Worm (Caenorhabditis elegans) whole organism, young adult: Measurements from ENCODE around the gene K09H11.15.

Experiments
- dpl-1 ChIP-seq: fragments of 150-350 bp; optimal IDR thresholded peaks from 2 replicates; lab custom pipeline; 2014; ENCODE audit warnings: missing biosample characterization, missing genetic modification reagents, missing genetic modification characterization
- him-1 ChIP-seq: sonication (generic microtip); optimal IDR thresholded peaks from 2 replicates; lab custom pipeline; 2016; ENCODE audit warnings: missing genotype, missing genetic modification reagents, missing genetic modification characterization, missing compliant biosample characterization
- let-607 ChIP-seq, 2 experiments: fragments of 200-800 bp in 1 of 2; sonication (Bioruptor generic) in 1 of 2; sonication (generic microtip) in 1 of 2; optimal IDR thresholded peaks; 2 replicates each; lab custom pipeline; 2016 to 2018; ENCODE audit warnings: mild to moderate bottlenecking in 2 of 2, missing compliant biosample characterization in 2 of 2, missing genetic modification characterization in 2 of 2, moderate library complexity in 2 of 2, missing genotype in 1 of 2
- lin-54 ChIP-seq: fragments of 200-800 bp; sonication (Bioruptor generic); optimal IDR thresholded peaks from 2 replicates; lab custom pipeline; 2018; ENCODE audit warnings: mild to moderate bottlenecking, missing genetic modification characterization, missing compliant biosample characterization
- madf-6 ChIP-seq: fragments of 200-800 bp; sonication (Bioruptor generic); IDR thresholded peaks from 2 replicates; pipeline ENCODE4 v1.3.6; 2022; ENCODE audit warnings: missing genetic modification reagents, missing genetic modification characterization, missing compliant biosample characterization
- nfyb-1 ChIP-seq: fragments of 200-800 bp; sonication (Bioruptor generic); IDR thresholded peaks from 2 replicates; pipeline ENCODE4 v1.3.6; 2022; ENCODE audit warnings: missing genetic modification reagents, missing genetic modification characterization, missing compliant biosample characterization

DNA sequence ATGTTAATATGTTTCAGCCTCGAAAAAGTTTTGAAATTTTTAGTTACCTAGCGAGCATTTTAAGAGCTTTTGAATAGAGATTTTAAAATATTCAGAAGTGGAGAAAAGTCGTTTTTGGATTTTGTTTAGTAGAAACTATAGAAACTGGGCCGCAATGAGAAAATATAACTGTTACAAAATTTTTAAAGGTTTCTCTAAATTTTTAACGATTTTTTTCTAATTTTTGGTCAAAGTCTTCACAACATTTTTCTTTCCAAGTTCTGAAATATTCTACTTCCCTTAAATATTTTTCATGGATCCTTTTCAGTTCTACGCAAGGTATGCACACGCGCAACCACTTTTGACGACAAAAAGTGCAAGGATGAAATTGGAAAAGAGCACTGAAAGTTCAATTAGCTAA lies 25.2 kb downstream of the K09H11.15 start, which contains the start of gene peli-1:
- TF ChIP-seq him-1 (tag; lab: Kevin White, UChicago) = no peak
- no peak for TF ChIP-seq nfyb-1 (GFP tag; lab: Robert Waterston, UW)
- TF ChIP-seq madf-6 (GFP tag; lab: Robert Waterston, UW) = no peak
- TF ChIP-seq let-607 (tag; optimal IDR thresholded peaks at IDR 0.05; lab: Kevin White, UChicago) = no peak
- no peak for TF ChIP-seq dpl-1 (GFP tag; lab: Kevin White, UChicago)
- TF ChIP-seq lin-54 (GFP tag; lab: Kevin White, UChicago) = no peak
